Fruit fly (Drosophila melanogaster) whole organism, embryonic: Measurements from ENCODE around the gene osp.

Experiments used
- ATbp ChIP-seq: fragments of 200-800 bp; sonication (Bioruptor generic); optimal IDR thresholded peaks from 2 replicates; lab custom pipeline; 2017; ENCODE audit warnings: missing biosample characterization, mild to moderate bottlenecking, missing genetic modification characterization, missing genetic modification reagents
- B-H1 ChIP-seq: fragments of 200-800 bp; sonication (Bioruptor generic); IDR thresholded peaks from 3 replicates; pipeline ENCODE4 v1.3.6; 2022; ENCODE audit warnings: missing biosample characterization, missing genetic modification characterization
- Blimp-1 ChIP-seq: fragments of 200-800 bp; sonication (Bioruptor generic); optimal IDR thresholded peaks from 3 replicates; lab custom pipeline; 2018; ENCODE audit warnings: missing biosample characterization, missing genetic modification characterization, mild to moderate bottlenecking, moderate library complexity, missing genetic modification reagents
- CG11247 ChIP-seq: fragments of 200-800 bp; sonication (Bioruptor generic); IDR thresholded peaks from 2 replicates; pipeline ENCODE4 v1.3.6; 2022; ENCODE audit warnings: missing biosample characterization, missing genetic modification characterization
- CG11723 ChIP-seq: fragments of 200-800 bp; sonication (Bioruptor generic); optimal IDR thresholded peaks from 2 replicates; lab custom pipeline; 2017; ENCODE audit warnings: missing biosample characterization, mild to moderate bottlenecking, missing genetic modification characterization
- CG12744 ChIP-seq: fragments of 200-800 bp; sonication (Bioruptor generic); optimal IDR thresholded peaks from 2 replicates; lab custom pipeline; 2016; ENCODE audit warnings: missing biosample characterization, missing genetic modification characterization
- CG14050 ChIP-seq: fragments of 200-800 bp; sonication (Bioruptor generic); IDR thresholded peaks from 3 replicates; pipeline ENCODE4 v1.3.6; 2022; ENCODE audit warnings: missing biosample characterization, missing genetic modification characterization
- CG1529 ChIP-seq: fragments of 200-800 bp; sonication (Bioruptor generic); optimal IDR thresholded peaks from 3 replicates; lab custom pipeline; 2018; ENCODE audit warnings: missing biosample characterization, missing genetic modification characterization
- CG15601 ChIP-seq: fragments of 200-800 bp; sonication (Bioruptor generic); optimal IDR thresholded peaks from 3 replicates; lab custom pipeline; 2019; ENCODE audit warnings: missing biosample characterization, mild to moderate bottlenecking, missing genetic modification characterization, moderate library complexity
- CG15696 ChIP-seq: fragments of 200-800 bp; sonication (Bioruptor generic); optimal IDR thresholded peaks from 2 replicates; lab custom pipeline; 2019; ENCODE audit warnings: missing biosample characterization, mild to moderate bottlenecking, missing genetic modification characterization, moderate library complexity
- CG30431 ChIP-seq: fragments of 200-800 bp; sonication (Bioruptor generic); optimal IDR thresholded peaks from 2 replicates; lab custom pipeline; 2017; ENCODE audit warnings: missing biosample characterization, missing genetic modification characterization
- CG34224 ChIP-seq: fragments of 200-800 bp; sonication (Bioruptor generic); IDR thresholded peaks from 3 replicates; pipeline ENCODE4 v1.3.6; 2022; ENCODE audit warnings: missing biosample characterization, missing genetic modification characterization; ENCODE audit not compliant: partially characterized antibody
- CG34422 ChIP-seq: fragments of 200-800 bp; sonication (Bioruptor generic); IDR thresholded peaks from 3 replicates; pipeline ENCODE4 v1.3.6; 2022; ENCODE audit warnings: missing biosample characterization, missing genetic modification characterization
- CG4617 ChIP-seq: fragments of 200-800 bp; sonication (Bioruptor generic); optimal IDR thresholded peaks from 3 replicates; lab custom pipeline; 2016; ENCODE audit warnings: missing biosample characterization, missing genetic modification characterization, borderline replicate concordance
- CG6854 ChIP-seq: fragments of 200-800 bp; sonication (Bioruptor generic); optimal IDR thresholded peaks from 3 replicates; lab custom pipeline; 2017; ENCODE audit warnings: missing biosample characterization, mild to moderate bottlenecking, missing genetic modification characterization
- CG7839 ChIP-seq: fragments of 200-800 bp; sonication (Bioruptor generic); optimal IDR thresholded peaks from 3 replicates; lab custom pipeline; 2018; ENCODE audit warnings: missing biosample characterization, mild to moderate bottlenecking, missing genetic modification characterization, moderate library complexity
- CG8765 ChIP-seq: fragments of 200-800 bp; sonication (Bioruptor generic); IDR thresholded peaks from 2 replicates; pipeline ENCODE4 v1.3.6; 2022; ENCODE audit warnings: missing biosample characterization, missing genetic modification characterization
- CkIIα-i1 ChIP-seq: fragments of 200-800 bp; sonication (Bioruptor generic); IDR thresholded peaks from 2 replicates; pipeline ENCODE4 v1.3.6; 2022; ENCODE audit warnings: missing biosample characterization, missing genetic modification characterization
- D ChIP-seq, 2 experiments: fragments of 200-800 bp in 1 of 2; fragments of >200 bp in 1 of 2; sonication (Bioruptor generic) in 1 of 2; optimal IDR thresholded peaks; 2 replicates in 1 of 2; 3 replicates in 1 of 2; lab custom pipeline; 2017; ENCODE audit warnings: mild to moderate bottlenecking in 1 of 2, missing biosample characterization in 1 of 2, missing genetic modification characterization in 1 of 2, missing genetic modification reagents in 1 of 2
- D19B ChIP-seq: fragments of 200-800 bp; sonication (Bioruptor generic); optimal IDR thresholded peaks from 2 replicates; lab custom pipeline; 2017; ENCODE audit warnings: missing biosample characterization, mild to moderate bottlenecking, missing genetic modification characterization
- Dfd ChIP-seq, 2 experiments: fragments of >200 bp; optimal IDR thresholded peaks; 2 replicates each; lab custom pipeline; 2017; ENCODE audit warnings: missing biosample characterization in 2 of 2, missing genetic modification characterization in 2 of 2
- Doc3 ChIP-seq: fragments of 200-800 bp; sonication (Bioruptor generic); IDR thresholded peaks from 3 replicates; pipeline ENCODE4 v1.3.6; 2022; ENCODE audit warnings: missing biosample characterization, missing genetic modification characterization; ENCODE audit not compliant: partially characterized antibody
- Drgx ChIP-seq: fragments of 200-800 bp; sonication (Bioruptor generic); IDR thresholded peaks from 2 replicates; pipeline ENCODE4 v1.3.6; 2022; ENCODE audit warnings: missing biosample characterization, missing genetic modification characterization
- ERR ChIP-seq: fragments of 200-800 bp; sonication (Bioruptor generic); optimal IDR thresholded peaks from 2 replicates; lab custom pipeline; 2016; ENCODE audit warnings: missing biosample characterization, missing genetic modification characterization
- Ets65A ChIP-seq: fragments of 200-800 bp; sonication (Bioruptor generic); peaks from one replicate; lab custom pipeline; 2016; ENCODE audit warnings: missing biosample characterization, missing genetic modification characterization
- Fer1 ChIP-seq: fragments of 200-800 bp; sonication (Bioruptor generic); optimal IDR thresholded peaks from 2 replicates; lab custom pipeline; 2017; ENCODE audit warnings: missing biosample characterization, mild to moderate bottlenecking, missing genetic modification characterization
- H2.0 ChIP-seq: fragments of 200-800 bp; sonication (Bioruptor generic); IDR thresholded peaks from 2 replicates; pipeline ENCODE4 v1.3.6; 2022; ENCODE audit warnings: missing biosample characterization, missing genetic modification characterization
- HmgZ ChIP-seq: fragments of 200-800 bp; sonication (Bioruptor generic); optimal IDR thresholded peaks from 2 replicates; lab custom pipeline; 2018; ENCODE audit warnings: missing biosample characterization, mild to moderate bottlenecking, missing genetic modification characterization
- Hmx ChIP-seq: fragments of 200-800 bp; sonication (Bioruptor generic); optimal IDR thresholded peaks from 2 replicates; lab custom pipeline; 2016; ENCODE audit warnings: missing biosample characterization, missing genetic modification characterization
- Jarid2 ChIP-seq: fragments of 200-800 bp; sonication (Bioruptor generic); optimal IDR thresholded peaks from 3 replicates; lab custom pipeline; 2017; ENCODE audit warnings: mild to moderate bottlenecking, missing biosample characterization, missing genetic modification reagents, missing genetic modification characterization
- Lpt ChIP-seq: fragments of >200 bp; optimal IDR thresholded peaks from 2 replicates; lab custom pipeline; 2018; ENCODE audit warnings: missing biosample characterization, missing genetic modification characterization
- Myb ChIP-seq: fragments of 200-800 bp; sonication (Bioruptor generic); optimal IDR thresholded peaks from 2 replicates; lab custom pipeline; 2016; ENCODE audit warnings: missing biosample characterization, missing genetic modification characterization
- Oaz ChIP-seq: fragments of 200-800 bp; sonication (Bioruptor generic); IDR thresholded peaks from 2 replicates; pipeline ENCODE4 v1.3.6; 2022; ENCODE audit warnings: missing biosample characterization, missing genetic modification characterization
- Tbp ChIP-seq: fragments of >200 bp; optimal IDR thresholded peaks from 2 replicates; lab custom pipeline; 2018; ENCODE audit warnings: missing biosample characterization, missing genetic modification characterization
- az2 ChIP-seq: fragments of 200-800 bp; sonication (Bioruptor generic); optimal IDR thresholded peaks from 3 replicates; lab custom pipeline; 2016; ENCODE audit warnings: missing biosample characterization, missing genetic modification characterization
- chn ChIP-seq: fragments of 200-800 bp; sonication (Bioruptor generic); optimal IDR thresholded peaks from 2 replicates; lab custom pipeline; 2016; ENCODE audit warnings: missing biosample characterization, missing genetic modification characterization
- crol ChIP-seq: fragments of 200-800 bp; sonication (Bioruptor generic); IDR thresholded peaks from 2 replicates; pipeline ENCODE4 v1.3.6; 2022; ENCODE audit warnings: missing biosample characterization, missing genetic modification characterization
- dimm ChIP-seq: fragments of 200-800 bp; sonication (Bioruptor generic); IDR thresholded peaks from 2 replicates; pipeline ENCODE4 v1.3.6; 2022; ENCODE audit warnings: missing biosample characterization, missing genetic modification characterization
- esg ChIP-seq: fragments of 200-800 bp; sonication (Bioruptor generic); conservative IDR thresholded peaks from 2 replicates; pipeline ENCODE4 v1.3.6; 2022; ENCODE audit warnings: missing biosample characterization, missing genetic modification characterization
- grn ChIP-seq: fragments of 200-800 bp; sonication (Bioruptor generic); optimal IDR thresholded peaks from 3 replicates; lab custom pipeline; 2017; ENCODE audit warnings: missing biosample characterization, missing genetic modification characterization
- jumu ChIP-seq: fragments of 200-800 bp; sonication (Bioruptor generic); optimal IDR thresholded peaks from 3 replicates; lab custom pipeline; 2016; ENCODE audit warnings: missing biosample characterization, missing genetic modification characterization
- ken ChIP-seq: fragments of 200-800 bp; sonication (Bioruptor generic); IDR thresholded peaks from 3 replicates; pipeline ENCODE4 v1.3.6; 2022; ENCODE audit warnings: missing biosample characterization, missing genetic modification characterization
- nau ChIP-seq: fragments of 200-800 bp; sonication (Bioruptor generic); optimal IDR thresholded peaks from 3 replicates; lab custom pipeline; 2017; ENCODE audit warnings: missing biosample characterization, mild to moderate bottlenecking, missing genetic modification characterization, missing genetic modification reagents
- oc ChIP-seq: fragments of 200-800 bp; sonication (Bioruptor generic); optimal IDR thresholded peaks from 2 replicates; lab custom pipeline; 2018; ENCODE audit warnings: missing biosample characterization, mild to moderate bottlenecking, missing genetic modification characterization, moderate library complexity
- slbo ChIP-seq: fragments of 200-800 bp; sonication (Bioruptor generic); IDR thresholded peaks from 2 replicates; pipeline ENCODE4 v1.3.6; 2022; ENCODE audit warnings: missing biosample characterization, missing genetic modification characterization
- tna ChIP-seq: fragments of 200-800 bp; sonication (Bioruptor generic); IDR thresholded peaks from 2 replicates; pipeline ENCODE4 v1.3.6; 2022; ENCODE audit warnings: missing biosample characterization, missing genetic modification characterization; ENCODE audit not compliant: partially characterized antibody
- unc-4 ChIP-seq: fragments of 200-800 bp; sonication (Bioruptor generic); IDR thresholded peaks from 2 replicates; pipeline ENCODE4 v1.3.6; 2022; ENCODE audit warnings: missing biosample characterization, missing genetic modification characterization; ENCODE audit not compliant: partially characterized antibody
- usp ChIP-seq: fragments of >200 bp; optimal IDR thresholded peaks from 2 replicates; lab custom pipeline; 2017; ENCODE audit warnings: missing biosample characterization, missing genetic modification characterization
- vfl ChIP-seq: fragments of 200-800 bp; sonication (Bioruptor generic); optimal IDR thresholded peaks from 2 replicates; lab custom pipeline; 2016; ENCODE audit warnings: missing biosample characterization, missing genetic modification characterization
- yki ChIP-seq: fragments of >200 bp; optimal IDR thresholded peaks from 3 replicates; lab custom pipeline; 2018
- zfh2 ChIP-seq: fragments of 200-800 bp; sonication (Bioruptor generic); optimal IDR thresholded peaks from 2 replicates; lab custom pipeline; 2016; ENCODE audit warnings: missing biosample characterization, missing genetic modification characterization

The osp gene

dm6 chr2L:14685637-14686232 is 3.4 kb downstream of the osp start (continued):
- peak; percentile 56 for TF ChIP-seq H2.0 (GFP tag; lab: Robert Waterston, UW)
- TF ChIP-seq Myb (GFP tag; lab: Kevin White, UChicago), result peak; percentile 58
- peak; percentile 45 for TF ChIP-seq az2 (GFP tag; lab: Kevin White, UChicago)
- TF ChIP-seq nau (GFP tag; lab: Kevin White, UChicago), result peak; percentile 96
- peak; percentile 82 for TF ChIP-seq oc (tag; lab: Kevin White, UChicago)
- peak; percentile 60 for TF ChIP-seq CG7839 (tag; lab: Kevin White, UChicago)
- TF ChIP-seq yki (lab: Kevin White, UChicago), result no peak
- TF ChIP-seq Lpt, result no peak
- peak; percentile 41; the same call in 1 of the 3 replicates for TF ChIP-seq CG34422 (GFP tag; lab: Robert Waterston, UW)
- peak; percentile 32 for TF ChIP-seq crol (GFP tag; lab: Robert Waterston, UW)
- TF ChIP-seq zfh2 (GFP tag; lab: Kevin White, UChicago), result peak; percentile 81
- TF ChIP-seq Ets65A (GFP tag; lab: Kevin White, UChicago), result no peak
- TF ChIP-seq CG4617 (GFP tag; lab: Kevin White, UChicago), result peak; percentile 36
- no peak for TF ChIP-seq esg (GFP tag; lab: Robert Waterston, UW)
- TF ChIP-seq usp, result no peak
- peak; percentile 92 for TF ChIP-seq grn
- peak; percentile 93 for TF ChIP-seq Fer1 (GFP tag; lab: Kevin White, UChicago)
- peak; percentile 70 for TF ChIP-seq D19B (GFP tag; lab: Kevin White, UChicago)
- TF ChIP-seq slbo (GFP tag; lab: Robert Waterston, UW), result peak; percentile 62
- no peak for TF ChIP-seq Oaz (GFP tag; lab: Robert Waterston, UW)
- TF ChIP-seq jumu (GFP tag; lab: Kevin White, UChicago), result peak; percentile 77
- peak; percentile 91 for TF ChIP-seq Blimp-1
- no peak for TF ChIP-seq Doc3 (GFP tag; lab: Robert Waterston, UW)
- TF ChIP-seq CG11247, result peak; percentile 75
- peak; percentile 87 for TF ChIP-seq CG6854 (GFP tag; lab: Kevin White, UChicago)
- peak; percentile 98 for TF ChIP-seq ATbp (GFP tag; lab: Kevin White, UChicago)
- no peak for TF ChIP-seq Dfd (GFP tag; optimal IDR thresholded peaks at IDR 0.05; lab: Kevin White, UChicago)
- no peak for TF ChIP-seq CG30431
- TF ChIP-seq ERR, result peak; percentile 93
- TF ChIP-seq CG34224 (GFP tag; lab: Robert Waterston, UW), result no peak
- peak; percentile 67; the same call in 2 of the 3 replicates for TF ChIP-seq ken (GFP tag; lab: Robert Waterston, UW)
- peak; percentile 79 for TF ChIP-seq CG15696
- no peak for TF ChIP-seq Drgx
- TF ChIP-seq CG12744 (GFP tag; lab: Kevin White, UChicago), result peak; percentile 89
- peak; percentile 94 for TF ChIP-seq CG15601 (tag; lab: Kevin White, UChicago)
- peak; percentile 86 for TF ChIP-seq CG1529 (GFP tag; lab: Kevin White, UChicago)
- no peak for TF ChIP-seq D (optimal IDR thresholded peaks at IDR 0.05; lab: Kevin White, UChicago)
- TF ChIP-seq D (GFP tag; optimal IDR thresholded peaks at IDR 0.05; lab: Kevin White, UChicago), result peak; percentile 90
- no peak for TF ChIP-seq Hmx
- peak; percentile 89 for TF ChIP-seq HmgZ
- TF ChIP-seq CG14050 (GFP tag; lab: Robert Waterston, UW), result peak; percentile 51; the same call in 2 of the 3 replicates
- no peak for TF ChIP-seq CG8765 (GFP tag; lab: Robert Waterston, UW)
- no peak for TF ChIP-seq dimm (GFP tag; lab: Robert Waterston, UW)
- TF ChIP-seq unc-4 (GFP tag; lab: Robert Waterston, UW), result no peak
- TF ChIP-seq chn (GFP tag; lab: Kevin White, UChicago), result peak; percentile 58
- TF ChIP-seq Jarid2 (GFP tag; lab: Kevin White, UChicago), result peak; percentile 76
- peak; percentile 59; the same call in 1 of the 3 replicates for TF ChIP-seq B-H1
- no peak for TF ChIP-seq Tbp
- TF ChIP-seq vfl, result peak; percentile 69
- peak; percentile 86 for TF ChIP-seq CG11723 (GFP tag; lab: Kevin White, UChicago)
- no peak; the same call in 1 of the 2 replicates for TF ChIP-seq CkIIα-i1 (GFP tag; lab: Robert Waterston, UW)
- no peak for TF ChIP-seq tna
